Worm (Caenorhabditis elegans) whole organism, L1 larva: ENCODE measurements around the gene Y17D7B.4.

Experiments used
- efl-1 ChIP-seq, 4 experiments: fragments of 150-350 bp; optimal IDR thresholded peaks in 3 of 4; peaks in 1 of 4; 1 replicate in 1 of 4; 2 replicates in 3 of 4; lab custom pipeline; 2014; ENCODE audit warnings: missing biosample characterization in 2 of 4, missing genetic modification characterization in 2 of 4, missing genetic modification reagents in 2 of 4
- isw-1 ChIP-seq: fragments of 200-800 bp; sonication (Bioruptor generic); IDR thresholded peaks from 2 replicates; pipeline ENCODE4 v1.3.6; 2022; ENCODE audit warnings: missing genetic modification characterization, missing compliant biosample characterization
- nhr-85 ChIP-seq: sonication (generic microtip); peaks from one replicate; lab custom pipeline; 2016; ENCODE audit warnings: missing genetic modification characterization, inconsistent platforms, missing compliant biosample characterization

The Y17D7B.4 gene

ce11 chrV:18729324-18729924, 47.1 kb downstream of the Y17D7B.4 start, which contains the start of gene asp-19:
Gene asp-19, minus strand, starts transcription at chrV:18729374.
- TF ChIP-seq isw-1 (GFP tag; lab: Robert Waterston, UW), result no peak
- TF ChIP-seq efl-1 (optimal IDR thresholded peaks at IDR 0.05; lab: Kevin White, UChicago), result no peak
- no peak for TF ChIP-seq efl-1 (GFP tag; optimal IDR thresholded peaks at IDR 0.05 in 1 of 2; lab: Kevin White, UChicago)
- TF ChIP-seq nhr-85 (tag; lab: Kevin White, UChicago), result no peak
